Fruit fly (Drosophila melanogaster): Measurements from ENCODE around the gene CG15036.

Gene CG15036

dm6 chrX:7424742-7425141 lies at the start of gene CG15036:
CG15036 (minus strand) TSS chrX:7424842.
- TF ChIP-seq insv (optimal IDR thresholded peaks at IDR 0.05): no peak
- TF ChIP-seq psq (optimal IDR thresholded peaks at IDR 0.05): no peak
- no peak for TF ChIP-seq h (optimal IDR thresholded peaks at IDR 0.05)
- no peak for TF ChIP-seq ttk (optimal IDR thresholded peaks at IDR 0.05)
- no peak for TF ChIP-seq Myc (optimal IDR thresholded peaks at IDR 0.05)
- no peak for TF ChIP-seq Sin3A (optimal IDR thresholded peaks at IDR 0.05)

dm6 chrX:7466328-7466727 lies 41.7 kb upstream of the CG15036 start:
- TF ChIP-seq psq (optimal IDR thresholded peaks at IDR 0.05) (no peak), Sin3A (optimal IDR thresholded peaks at IDR 0.05) (no peak), Myc (optimal IDR thresholded peaks at IDR 0.05) (no peak), h (optimal IDR thresholded peaks at IDR 0.05) (no peak), ttk (optimal IDR thresholded peaks at IDR 0.05) (no peak), insv (optimal IDR thresholded peaks at IDR 0.05) (no peak)

dm6 chrX:7462089-7462488 lies 37.4 kb upstream of the CG15036 start:
- TF ChIP-seq psq (optimal IDR thresholded peaks at IDR 0.05) (no peak), insv (optimal IDR thresholded peaks at IDR 0.05) (no peak), h (optimal IDR thresholded peaks at IDR 0.05) (no peak), ttk (optimal IDR thresholded peaks at IDR 0.05) (no peak), Sin3A (optimal IDR thresholded peaks at IDR 0.05) (no peak), Myc (optimal IDR thresholded peaks at IDR 0.05) (no peak)

- TF ChIP-seq ttk (optimal IDR thresholded peaks at IDR 0.05) (no peak), Myc (optimal IDR thresholded peaks at IDR 0.05) (no peak), psq (optimal IDR thresholded peaks at IDR 0.05) (no peak), insv (optimal IDR thresholded peaks at IDR 0.05) (no peak), Sin3A (optimal IDR thresholded peaks at IDR 0.05) (no peak), h (optimal IDR thresholded peaks at IDR 0.05) (no peak)
Measured at dm6 chrX:7453236-7453635, 28.6 kb upstream of the CG15036 start, which contains the start of gene CG43198. CG43198 (minus strand) TSS chrX:7453336.

dm6 chrX:7451909-7452308 lies 27.3 kb upstream of the CG15036 start, which contains the start of gene CG11368:
CG11368 (plus strand) TSS chrX:7452209.
- TF ChIP-seq h (optimal IDR thresholded peaks at IDR 0.05): no peak
- no peak for TF ChIP-seq insv (optimal IDR thresholded peaks at IDR 0.05)
- no peak for TF ChIP-seq psq (optimal IDR thresholded peaks at IDR 0.05)
- no peak for TF ChIP-seq ttk (optimal IDR thresholded peaks at IDR 0.05)
- no peak for TF ChIP-seq Sin3A (optimal IDR thresholded peaks at IDR 0.05)
- no peak for TF ChIP-seq Myc (optimal IDR thresholded peaks at IDR 0.05)

dm6 chrX:7445023-7445422 lies 20.4 kb upstream of the CG15036 start:
- TF ChIP-seq h (optimal IDR thresholded peaks at IDR 0.05) (no peak), ttk (optimal IDR thresholded peaks at IDR 0.05) (no peak), Myc (optimal IDR thresholded peaks at IDR 0.05) (no peak), Sin3A (optimal IDR thresholded peaks at IDR 0.05) (no peak), psq (optimal IDR thresholded peaks at IDR 0.05) (no peak), insv (optimal IDR thresholded peaks at IDR 0.05) (no peak)

dm6 chrX:7432393-7432792 lies 7.8 kb upstream of the CG15036 start:
- TF ChIP-seq Myc (optimal IDR thresholded peaks at IDR 0.05): no peak
- no peak for TF ChIP-seq h (optimal IDR thresholded peaks at IDR 0.05)
- TF ChIP-seq insv (optimal IDR thresholded peaks at IDR 0.05): no peak
- TF ChIP-seq Sin3A (optimal IDR thresholded peaks at IDR 0.05): no peak
- TF ChIP-seq ttk (optimal IDR thresholded peaks at IDR 0.05): no peak
- TF ChIP-seq psq (optimal IDR thresholded peaks at IDR 0.05): no peak

- TF ChIP-seq Myc (optimal IDR thresholded peaks at IDR 0.05) (no peak), psq (optimal IDR thresholded peaks at IDR 0.05) (no peak), Sin3A (optimal IDR thresholded peaks at IDR 0.05) (no peak), insv (optimal IDR thresholded peaks at IDR 0.05) (no peak), h (optimal IDR thresholded peaks at IDR 0.05) (no peak), ttk (optimal IDR thresholded peaks at IDR 0.05) (no peak)
Measured at dm6 chrX:7425643-7426042, 1.0 kb upstream of the CG15036 start, which contains the start of gene CG32726. CG32726 (minus strand) TSS chrX:7425743.

- TF ChIP-seq Myc (optimal IDR thresholded peaks at IDR 0.05) (no peak), insv (optimal IDR thresholded peaks at IDR 0.05) (no peak), h (optimal IDR thresholded peaks at IDR 0.05) (no peak), psq (optimal IDR thresholded peaks at IDR 0.05) (no peak), ttk (optimal IDR thresholded peaks at IDR 0.05) (no peak), Sin3A (optimal IDR thresholded peaks at IDR 0.05) (no peak)
Measured at dm6 chrX:7422577-7422976, 2.1 kb downstream of the CG15036 start.

dm6 chrX:7418294-7418693 lies 6.3 kb downstream of the CG15036 start, which contains the start of gene rumpel:
rumpel (plus strand) TSS chrX:7418594.
- TF ChIP-seq h (optimal IDR thresholded peaks at IDR 0.05): no peak
- TF ChIP-seq ttk (optimal IDR thresholded peaks at IDR 0.05): no peak
- no peak for TF ChIP-seq psq (optimal IDR thresholded peaks at IDR 0.05)
- TF ChIP-seq Sin3A (optimal IDR thresholded peaks at IDR 0.05): no peak
- TF ChIP-seq Myc (optimal IDR thresholded peaks at IDR 0.05): no peak
- TF ChIP-seq insv (optimal IDR thresholded peaks at IDR 0.05): no peak

- TF ChIP-seq insv (optimal IDR thresholded peaks at IDR 0.05) (no peak), ttk (optimal IDR thresholded peaks at IDR 0.05) (no peak), Sin3A (optimal IDR thresholded peaks at IDR 0.05) (no peak), Myc (optimal IDR thresholded peaks at IDR 0.05) (no peak), psq (optimal IDR thresholded peaks at IDR 0.05) (no peak), h (optimal IDR thresholded peaks at IDR 0.05) (no peak)
Measured at dm6 chrX:7417875-7418274, 6.8 kb downstream of the CG15036 start.

- TF ChIP-seq insv (optimal IDR thresholded peaks at IDR 0.05): no peak
- TF ChIP-seq h (optimal IDR thresholded peaks at IDR 0.05): no peak
- no peak for TF ChIP-seq Myc (optimal IDR thresholded peaks at IDR 0.05)
- TF ChIP-seq psq (optimal IDR thresholded peaks at IDR 0.05): no peak
- no peak for TF ChIP-seq ttk (optimal IDR thresholded peaks at IDR 0.05)
- no peak for TF ChIP-seq Sin3A (optimal IDR thresholded peaks at IDR 0.05)
Measured at dm6 chrX:7416953-7417352, 7.7 kb downstream of the CG15036 start, which contains the start of gene CG34337. CG34337 (plus strand) TSS chrX:7417253.

- TF ChIP-seq ttk (optimal IDR thresholded peaks at IDR 0.05) (no peak), insv (optimal IDR thresholded peaks at IDR 0.05) (no peak), h (optimal IDR thresholded peaks at IDR 0.05) (no peak), Myc (optimal IDR thresholded peaks at IDR 0.05) (no peak), Sin3A (optimal IDR thresholded peaks at IDR 0.05) (no peak), psq (optimal IDR thresholded peaks at IDR 0.05) (no peak)
Measured at dm6 chrX:7415027-7415426, 9.6 kb downstream of the CG15036 start.
